Fruit fly (Drosophila melanogaster) whole organism: ENCODE measurements around the gene GILT3.

Experiments used
- CG8478 ChIP-seq: fragments of >200 bp; optimal IDR thresholded peaks from 2 replicates; lab custom pipeline; 2018; ENCODE audit warnings: inconsistent platforms
- psq ChIP-seq: fragments of >200 bp; optimal IDR thresholded peaks from 2 replicates; lab custom pipeline; 2017

- TF ChIP-seq psq (lab: Kevin White, UChicago) (no peak), CG8478 (lab: Kevin White, UChicago) (no peak)
Measured at dm6 chr3R:23673084-23673483, 4.1 kb upstream of the GILT3 start.
